Worm (Caenorhabditis elegans): Measurements from ENCODE around the gene str-83.
A peak's percentile ranks its signal among the peaks of the same experiment; 100 is the strongest.

str-83 gene

ce11 chrV:3967762-3968161, 9.3 kb upstream of the str-83 start, which contains the start of gene cyp-34A8:
Gene cyp-34A8, minus strand, starts transcription at chrV:3967823.
- TF ChIP-seq elt-3 (tag; optimal IDR thresholded peaks at IDR 0.05) (peak in 2 of 6 experiments; percentile 6 to 38), nhr-90 (tag; optimal IDR thresholded peaks at IDR 0.05; ENCODE audit: poor library complexity) (peak; percentile 15), lin-14 (GFP tag; optimal IDR thresholded peaks at IDR 0.05) (peak; percentile 62), lin-35 (GFP tag; optimal IDR thresholded peaks at IDR 0.05) (peak in 1 of 2 experiments; percentile 6), blmp-1 (tag; optimal IDR thresholded peaks at IDR 0.05) (peak; percentile 73), nhr-71 (tag; optimal IDR thresholded peaks at IDR 0.05) (peak; percentile 29), vab-15 (tag; optimal IDR thresholded peaks at IDR 0.05) (no peak), efl-1 (optimal IDR thresholded peaks at IDR 0.05) (no peak), efl-1 (GFP tag; optimal IDR thresholded peaks at IDR 0.05 in 1 of 2) (peak in 1 of 2 experiments; percentile 68), zip-4 (GFP tag; optimal IDR thresholded peaks at IDR 0.05) (no peak), mep-1 (tag; optimal IDR thresholded peaks at IDR 0.05) (peak; percentile 38), nhr-237 (tag; optimal IDR thresholded peaks at IDR 0.05) (no peak), nhr-20 (tag; optimal IDR thresholded peaks at IDR 0.05) (peak; percentile 74), unc-86 (tag; optimal IDR thresholded peaks at IDR 0.05) (no peak), nhr-77 (tag; optimal IDR thresholded peaks at IDR 0.05) (no peak), ceh-90 (tag; optimal IDR thresholded peaks at IDR 0.05) (no peak), mdl-1 (tag; optimal IDR thresholded peaks at IDR 0.05) (no peak), snu-23 (GFP tag; optimal IDR thresholded peaks at IDR 0.05) (peak; percentile 27)

ce11 chrV:3968929-3969328, 8.1 kb upstream of the str-83 start:
- TF ChIP-seq nhr-76 (tag; optimal IDR thresholded peaks at IDR 0.05) = no peak
- TF ChIP-seq efl-3 (GFP tag; optimal IDR thresholded peaks at IDR 0.05) = no peak
- no peak for TF ChIP-seq mdl-1 (tag; optimal IDR thresholded peaks at IDR 0.05)
- TF ChIP-seq hlh-4 (tag; optimal IDR thresholded peaks at IDR 0.05) = no peak
- TF ChIP-seq jun-1 (tag; optimal IDR thresholded peaks at IDR 0.05) = no peak
- no peak for TF ChIP-seq lin-39 (tag; optimal IDR thresholded peaks at IDR 0.05)

ce11 chrV:3969664-3970063, 7.4 kb upstream of the str-83 start:
- TF ChIP-seq lin-35 (GFP tag; optimal IDR thresholded peaks at IDR 0.05) (peak in 1 of 2 experiments; percentile 2), mef-2 (tag; optimal IDR thresholded peaks at IDR 0.05) (no peak), C34B4.2 (tag; optimal IDR thresholded peaks at IDR 0.05) (no peak), elt-2 (tag; optimal IDR thresholded peaks at IDR 0.05) (peak; percentile 50), nhr-76 (tag; optimal IDR thresholded peaks at IDR 0.05) (no peak), nhr-20 (tag; optimal IDR thresholded peaks at IDR 0.05) (peak; percentile 44)

- TF ChIP-seq fkh-8 (tag; optimal IDR thresholded peaks at IDR 0.05) (no peak), nhr-84 (tag; optimal IDR thresholded peaks at IDR 0.05) (no peak), ets-5 (GFP tag; IDR thresholded peaks at IDR 0.05) (no peak), elt-2 (tag; optimal IDR thresholded peaks at IDR 0.05) (peak; percentile 66), xbp-1 (tag; optimal IDR thresholded peaks at IDR 0.05) (no peak), nhr-20 (tag; optimal IDR thresholded peaks at IDR 0.05) (peak; percentile 69), ces-1 (GFP tag; optimal IDR thresholded peaks at IDR 0.05) (no peak), hlh-17 (GFP tag; optimal IDR thresholded peaks at IDR 0.05; ENCODE audit: borderline replicate concordance) (no peak), unc-98 (GFP tag; IDR thresholded peaks at IDR 0.05) (no peak), nhr-47 (tag; optimal IDR thresholded peaks at IDR 0.05) (no peak), C16A3.4 (tag; optimal IDR thresholded peaks at IDR 0.05) (no peak), elt-3 (tag; optimal IDR thresholded peaks at IDR 0.05) (peak in 4 of 6 experiments; percentile 3 to 65 (median 30)), fkh-10 (GFP tag; optimal IDR thresholded peaks at IDR 0.05) (no peak), lin-35 (GFP tag; optimal IDR thresholded peaks at IDR 0.05) (peak in 1 of 2 experiments; percentile 14), ztf-11 (tag; optimal IDR thresholded peaks at IDR 0.05) (no peak), ztf-4 (tag; optimal IDR thresholded peaks at IDR 0.05) (no peak), nhr-90 (tag; optimal IDR thresholded peaks at IDR 0.05; ENCODE audit: poor library complexity) (peak; percentile 8), egl-27 (tag; optimal IDR thresholded peaks at IDR 0.05) (no peak), tlp-1 (tag; optimal IDR thresholded peaks at IDR 0.05) (no peak), ceh-82 (tag; optimal IDR thresholded peaks at IDR 0.05) (no peak), unc-30 (tag; optimal IDR thresholded peaks at IDR 0.05) (no peak), hpl-2 (GFP tag; optimal IDR thresholded peaks at IDR 0.05) (no peak), rnt-1 (tag; optimal IDR thresholded peaks at IDR 0.05) (no peak), zag-1 (tag; optimal IDR thresholded peaks at IDR 0.05) (no peak), hlh-4 (tag; optimal IDR thresholded peaks at IDR 0.05) (no peak), ama-1 (optimal IDR thresholded peaks at IDR 0.05) (no peak), swsn-7 (tag; optimal IDR thresholded peaks at IDR 0.05) (no peak), nhr-11 (tag; optimal IDR thresholded peaks at IDR 0.05) (no peak)
Measured at ce11 chrV:3970410-3970809, 6.7 kb upstream of the str-83 start, which contains the start of gene cyp-34A9. Gene cyp-34A9, minus strand, starts transcription at chrV:3970540.

Data from whole organism, L1 larva.